Worm (Caenorhabditis elegans) whole organism, L3 larva: Measurements from ENCODE around the gene ZC449.1.
A peak's percentile ranks its signal among the peaks of the same experiment; 100 is the strongest.

ENCODE experiments used
- R02D3.7 ChIP-seq: fragments of 150-350 bp; optimal IDR thresholded peaks from 2 replicates; lab custom pipeline; 2014; ENCODE audit warnings: missing biosample characterization, missing genetic modification characterization
- ZK546.5 ChIP-seq: sonication (generic microtip); optimal IDR thresholded peaks from 2 replicates; lab custom pipeline; 2017; ENCODE audit warnings: missing biosample characterization, missing genetic modification characterization
- aly-2 ChIP-seq: fragments of 150-350 bp; optimal IDR thresholded peaks from 2 replicates; lab custom pipeline; 2014; ENCODE audit warnings: missing biosample characterization, missing genetic modification characterization
- ceh-28 ChIP-seq: fragments of 150-350 bp; optimal IDR thresholded peaks from 2 replicates; lab custom pipeline; 2014; ENCODE audit warnings: missing biosample characterization, missing genetic modification reagents, missing genetic modification characterization
- ceh-82 ChIP-seq: fragments of 150-350 bp; optimal IDR thresholded peaks from 2 replicates; lab custom pipeline; 2014; ENCODE audit warnings: missing biosample characterization, missing genetic modification characterization
- daf-12 ChIP-seq: fragments of 150-350 bp; optimal IDR thresholded peaks from 2 replicates; lab custom pipeline; 2014; ENCODE audit warnings: missing biosample characterization, missing genetic modification reagents, missing genetic modification characterization
- elt-2 ChIP-seq: sonication (generic microtip); optimal IDR thresholded peaks from 2 replicates; lab custom pipeline; 2016; ENCODE audit warnings: missing genetic modification reagents, mild to moderate bottlenecking, missing genetic modification characterization, missing compliant biosample characterization
- elt-3 ChIP-seq, 3 experiments: fragments of 150-350 bp in 1 of 3; sonication (generic microtip) in 2 of 3; optimal IDR thresholded peaks; 2 replicates in 2 of 3; 4 replicates in 1 of 3; lab custom pipeline; 2014 to 2017; ENCODE audit warnings: missing biosample characterization in 3 of 3, missing genetic modification characterization in 3 of 3
- fkh-2 ChIP-seq: fragments of 150-350 bp; optimal IDR thresholded peaks from 2 replicates; lab custom pipeline; 2014; ENCODE audit warnings: missing biosample characterization, missing genetic modification reagents, missing genetic modification characterization
- fos-1 ChIP-seq: fragments of 150-350 bp; optimal IDR thresholded peaks from 2 replicates; lab custom pipeline; 2014; ENCODE audit warnings: missing biosample characterization, missing genetic modification characterization
- hmg-11 ChIP-seq: sonication (generic microtip); optimal IDR thresholded peaks from 2 replicates; lab custom pipeline; 2016; ENCODE audit warnings: missing genetic modification characterization, missing compliant biosample characterization
- jun-1 ChIP-seq: fragments of 150-350 bp; optimal IDR thresholded peaks from 2 replicates; lab custom pipeline; 2014; ENCODE audit warnings: missing biosample characterization, missing genetic modification reagents, missing genetic modification characterization
- lin-15B ChIP-seq: fragments of 150-350 bp; optimal IDR thresholded peaks from 2 replicates; lab custom pipeline; 2014; ENCODE audit warnings: missing biosample characterization, missing genetic modification characterization
- lin-39 ChIP-seq: fragments of 150-350 bp; optimal IDR thresholded peaks from 2 replicates; lab custom pipeline; 2018; ENCODE audit warnings: missing biosample characterization, missing genetic modification reagents, missing genetic modification characterization
- lsy-12 ChIP-seq: sonication (generic microtip); optimal IDR thresholded peaks from 2 replicates; lab custom pipeline; 2016; ENCODE audit warnings: mild to moderate bottlenecking, missing genetic modification characterization, missing compliant biosample characterization
- mdl-1 ChIP-seq: fragments of 150-350 bp; optimal IDR thresholded peaks from 2 replicates; lab custom pipeline; 2014; ENCODE audit warnings: missing biosample characterization, missing genetic modification characterization
- mml-1 ChIP-seq: fragments of 150-350 bp; sonication (generic microtip); optimal IDR thresholded peaks from 3 replicates; lab custom pipeline; 2014; ENCODE audit warnings: missing biosample characterization, missing genetic modification characterization
- nfya-1 ChIP-seq: sonication (generic microtip); optimal IDR thresholded peaks from 2 replicates; lab custom pipeline; 2017; ENCODE audit warnings: missing genetic modification characterization, mild to moderate bottlenecking, missing compliant biosample characterization, antibody characterized with exemption, moderate library complexity; ENCODE audit not compliant: insufficient read depth
- nhr-11 ChIP-seq: fragments of 150-350 bp; optimal IDR thresholded peaks from 2 replicates; lab custom pipeline; 2014; ENCODE audit warnings: missing biosample characterization, missing genetic modification characterization
- nhr-12 ChIP-seq: fragments of 150-350 bp; optimal IDR thresholded peaks from 2 replicates; lab custom pipeline; 2014; ENCODE audit warnings: missing biosample characterization, missing genetic modification characterization
- nhr-23 ChIP-seq: fragments of 150-350 bp; optimal IDR thresholded peaks from 2 replicates; lab custom pipeline; 2014; ENCODE audit warnings: missing biosample characterization, missing genetic modification reagents, missing genetic modification characterization
- nhr-237 ChIP-seq: fragments of 150-350 bp; optimal IDR thresholded peaks from 2 replicates; lab custom pipeline; 2014; ENCODE audit warnings: missing biosample characterization, missing genetic modification characterization
- nhr-25 ChIP-seq: sonication (generic microtip); optimal IDR thresholded peaks from 2 replicates; lab custom pipeline; 2017; ENCODE audit warnings: missing biosample characterization, missing genetic modification characterization
- nhr-28 ChIP-seq: fragments of 150-350 bp; optimal IDR thresholded peaks from 2 replicates; lab custom pipeline; 2014; ENCODE audit warnings: missing biosample characterization, missing genetic modification characterization
- nhr-43 ChIP-seq: sonication (generic microtip); optimal IDR thresholded peaks from 2 replicates; lab custom pipeline; 2016; ENCODE audit warnings: mild to moderate bottlenecking, missing genetic modification characterization, missing compliant biosample characterization; ENCODE audit not compliant: poor library complexity, severe bottlenecking
- nhr-76 ChIP-seq: fragments of 150-350 bp; sonication (generic microtip); optimal IDR thresholded peaks from 5 replicates; lab custom pipeline; 2014; ENCODE audit warnings: missing biosample characterization, missing genetic modification characterization
- nhr-77 ChIP-seq: fragments of 150-350 bp; optimal IDR thresholded peaks from 2 replicates; lab custom pipeline; 2014; ENCODE audit warnings: missing biosample characterization, missing genetic modification characterization
- pha-4 ChIP-seq: fragments of 150-350 bp; optimal IDR thresholded peaks from 2 replicates; lab custom pipeline; 2014; ENCODE audit warnings: missing biosample characterization, missing genetic modification reagents, missing genetic modification characterization
- pqm-1 ChIP-seq: fragments of 150-350 bp; optimal IDR thresholded peaks from 2 replicates; lab custom pipeline; 2017; ENCODE audit warnings: missing biosample characterization, missing genetic modification characterization, inconsistent platforms
- sea-2 ChIP-seq: fragments of 150-350 bp; sonication (generic microtip); optimal IDR thresholded peaks from 4 replicates; lab custom pipeline; 2014; ENCODE audit warnings: missing biosample characterization, missing genetic modification reagents, missing genetic modification characterization
- skn-1 ChIP-seq: fragments of 150-350 bp; optimal IDR thresholded peaks from 2 replicates; lab custom pipeline; 2014; ENCODE audit warnings: missing biosample characterization, missing genetic modification characterization
- snpc-4 ChIP-seq: fragments of 150-350 bp; optimal IDR thresholded peaks from 2 replicates; lab custom pipeline; 2014; ENCODE audit warnings: missing biosample characterization, missing genetic modification characterization
- tbx-2 ChIP-seq: sonication (generic microtip); optimal IDR thresholded peaks from 2 replicates; lab custom pipeline; 2016; ENCODE audit warnings: mild to moderate bottlenecking, missing genetic modification characterization, missing compliant biosample characterization
- unc-39 ChIP-seq: sonication (generic microtip); optimal IDR thresholded peaks from 4 replicates; lab custom pipeline; 2017; ENCODE audit warnings: missing biosample characterization, missing genetic modification characterization
- unc-62 ChIP-seq: fragments of 150-350 bp; sonication (generic microtip); optimal IDR thresholded peaks from 4 replicates; lab custom pipeline; 2014; ENCODE audit warnings: missing biosample characterization, missing genetic modification reagents, missing genetic modification characterization
- zag-1 ChIP-seq: fragments of 150-350 bp; optimal IDR thresholded peaks from 2 replicates; lab custom pipeline; 2014; ENCODE audit warnings: missing biosample characterization, missing genetic modification characterization
- ztf-11 ChIP-seq: fragments of 150-350 bp; optimal IDR thresholded peaks from 2 replicates; lab custom pipeline; 2014; ENCODE audit warnings: missing biosample characterization, missing genetic modification characterization
- ztf-4 ChIP-seq: fragments of 150-350 bp; optimal IDR thresholded peaks from 2 replicates; lab custom pipeline; 2014; ENCODE audit warnings: missing biosample characterization, missing genetic modification characterization

Gene ZC449.1

ce11 chrX:4981059-4981458, 43.2 kb upstream of the ZC449.1 start:
- TF ChIP-seq ceh-28 (no peak), fos-1 (tag; lab: Kevin White, UChicago) (no peak), unc-62 (GFP tag; lab: Kevin White, UChicago) (peak; percentile 35), nfya-1 (tag; lab: Kevin White, UChicago) (peak; percentile 61), hmg-11 (tag; lab: Kevin White, UChicago) (peak; percentile 24)

- TF ChIP-seq fos-1 (tag; lab: Kevin White, UChicago) (no peak), snpc-4 (no peak), unc-39 (no peak), aly-2 (no peak), lin-15B (tag; lab: Kevin White, UChicago) (no peak), elt-3 (tag; optimal IDR thresholded peaks at IDR 0.05; lab: Kevin White, UChicago) (no peak), nhr-12 (tag; lab: Kevin White, UChicago) (no peak), pqm-1 (peak; percentile 32), nhr-77 (tag; lab: Kevin White, UChicago) (no peak), nhr-237 (tag; lab: Kevin White, UChicago) (no peak), R02D3.7 (tag; lab: Kevin White, UChicago) (no peak), nhr-11 (tag; lab: Kevin White, UChicago) (no peak), elt-2 (tag; lab: Kevin White, UChicago) (peak; percentile 56), nhr-23 (no peak), mdl-1 (tag; lab: Kevin White, UChicago) (no peak)
Observed at ce11 chrX:4981579-4981978, 42.6 kb upstream of the ZC449.1 start.

- TF ChIP-seq fkh-2 (no peak), nhr-77 (tag; lab: Kevin White, UChicago) (no peak), lin-39 (tag; lab: Kevin White, UChicago) (peak; percentile 89), nhr-76 (tag; lab: Kevin White, UChicago) (no peak), mml-1 (tag; lab: Kevin White, UChicago) (no peak), daf-12 (tag; lab: Kevin White, UChicago) (no peak), unc-39 (no peak), elt-2 (tag; lab: Kevin White, UChicago) (no peak), ztf-4 (tag; lab: Kevin White, UChicago) (no peak), R02D3.7 (tag; lab: Kevin White, UChicago) (no peak), lin-15B (tag; lab: Kevin White, UChicago) (no peak), zag-1 (peak; percentile 63), nhr-23 (no peak), skn-1 (no peak), hmg-11 (tag; lab: Kevin White, UChicago) (peak; percentile 37), pha-4 (tag; lab: Kevin White, UChicago) (no peak), nhr-237 (tag; lab: Kevin White, UChicago) (no peak), nhr-25 (tag; lab: Kevin White, UChicago) (no peak), nhr-43 (tag; lab: Kevin White, UChicago) (no peak), nhr-11 (tag; lab: Kevin White, UChicago) (peak; percentile 42), ZK546.5 (tag; lab: Kevin White, UChicago) (no peak), jun-1 (tag; lab: Kevin White, UChicago) (no peak), ceh-28 (peak; percentile 9), tbx-2 (tag; lab: Kevin White, UChicago) (peak; percentile 39), elt-3 (tag; optimal IDR thresholded peaks at IDR 0.05; lab: Kevin White, UChicago) (no peak), lsy-12 (no peak), nhr-28 (tag; lab: Kevin White, UChicago) (no peak), ztf-11 (no peak), ceh-82 (no peak), sea-2 (no peak), nfya-1 (tag; lab: Kevin White, UChicago) (peak; percentile 67), pqm-1 (no peak), aly-2 (no peak), snpc-4 (no peak)
Observed at ce11 chrX:4982009-4982625, 42.1 kb upstream of the ZC449.1 start.
